Worm (Caenorhabditis elegans): ENCODE measurements around the gene fbxa-88.

DNA sequence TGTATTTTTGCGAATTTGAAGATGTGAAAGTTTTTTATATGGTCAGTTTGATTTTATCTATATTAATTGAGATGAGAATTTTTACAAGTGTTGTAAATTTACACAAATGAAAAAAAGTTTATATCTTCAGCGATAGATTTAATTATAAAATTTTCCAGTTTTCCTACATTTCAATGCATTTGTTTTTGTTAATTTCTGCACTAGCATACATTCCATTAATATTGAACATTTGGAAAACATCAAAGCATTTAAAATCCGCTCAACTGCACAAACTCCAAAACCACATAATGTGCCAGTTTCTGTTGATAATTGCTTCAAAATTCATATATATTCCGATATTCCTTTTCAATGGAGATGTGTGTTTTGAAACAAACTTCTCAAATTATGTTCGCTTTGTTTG lies 40.0 kb upstream of the fbxa-88 start, which contains the start of gene srh-277:
- no peak for TF ChIP-seq egl-27 (tag; optimal IDR thresholded peaks at IDR 0.05)
- TF ChIP-seq Y55F3AM.14 (GFP tag; optimal IDR thresholded peaks at IDR 0.05), result no peak
- TF ChIP-seq elt-3 (tag; optimal IDR thresholded peaks at IDR 0.05), result no peak
- no peak for TF ChIP-seq nhr-77 (tag; optimal IDR thresholded peaks at IDR 0.05)
- TF ChIP-seq nhr-11 (tag; optimal IDR thresholded peaks at IDR 0.05), result no peak
- no peak for TF ChIP-seq lin-13 (GFP tag; optimal IDR thresholded peaks at IDR 0.05)
- TF ChIP-seq F13H6.1 (tag; optimal IDR thresholded peaks at IDR 0.05), result no peak
- no peak for TF ChIP-seq ceh-82 (tag; optimal IDR thresholded peaks at IDR 0.05)
- no peak for TF ChIP-seq nhr-23 (tag; optimal IDR thresholded peaks at IDR 0.05)
- TF ChIP-seq nhr-25 (tag; optimal IDR thresholded peaks at IDR 0.05), result no peak
